Worm (Caenorhabditis elegans) whole organism, mixed stage, embryonic: ENCODE results near the gene acl-3.

Source experiments
- M03D4.4 ChIP-seq: sonication (generic microtip); optimal IDR thresholded peaks from 2 replicates; lab custom pipeline; 2017; ENCODE audit warnings: mild to moderate bottlenecking, missing genetic modification characterization, missing compliant biosample characterization
- blmp-1 ChIP-seq: fragments of 150-350 bp; optimal IDR thresholded peaks from 2 replicates; lab custom pipeline; 2014; ENCODE audit warnings: missing biosample characterization, missing genetic modification characterization
- ceh-39 ChIP-seq: fragments of 150-350 bp; optimal IDR thresholded peaks from 2 replicates; lab custom pipeline; 2014; ENCODE audit warnings: missing biosample characterization, missing genetic modification characterization
- ceh-43 ChIP-seq: fragments of 200-800 bp; sonication (Bioruptor generic); optimal IDR thresholded peaks from 2 replicates; lab custom pipeline; 2018; ENCODE audit warnings: mild to moderate bottlenecking, missing genetic modification characterization, moderate library complexity, missing compliant biosample characterization
- ceh-83 ChIP-seq: fragments of 200-800 bp; sonication (Bioruptor generic); optimal IDR thresholded peaks from 2 replicates; lab custom pipeline; 2018; ENCODE audit warnings: mild to moderate bottlenecking, missing genetic modification characterization, missing compliant biosample characterization
- ces-1 ChIP-seq: fragments of 150-350 bp; optimal IDR thresholded peaks from 2 replicates; lab custom pipeline; 2014; ENCODE audit warnings: missing biosample characterization, missing genetic modification reagents, missing genetic modification characterization
- cnd-1 ChIP-seq: fragments of 200-800 bp; sonication (Bioruptor generic); optimal IDR thresholded peaks from 2 replicates; lab custom pipeline; 2018; ENCODE audit warnings: mild to moderate bottlenecking, missing genetic modification characterization, missing compliant biosample characterization
- drap-1 ChIP-seq: fragments of 200-800 bp; sonication (Bioruptor generic); optimal IDR thresholded peaks from 3 replicates; lab custom pipeline; 2018; ENCODE audit warnings: mild to moderate bottlenecking, missing genetic modification characterization, missing compliant biosample characterization
- elt-1 ChIP-seq: sonication (generic microtip); optimal IDR thresholded peaks from 2 replicates; lab custom pipeline; 2017; ENCODE audit warnings: missing genetic modification characterization, mild to moderate bottlenecking, missing compliant biosample characterization, antibody characterized with exemption, moderate library complexity, borderline replicate concordance; ENCODE audit not compliant: insufficient read depth
- elt-3 ChIP-seq: fragments of 150-350 bp; optimal IDR thresholded peaks from 2 replicates; lab custom pipeline; 2014; ENCODE audit warnings: missing biosample characterization, missing genetic modification characterization
- flh-1 ChIP-seq: fragments of 200-800 bp; sonication (Bioruptor generic); optimal IDR thresholded peaks from 2 replicates; lab custom pipeline; 2018; ENCODE audit warnings: mild to moderate bottlenecking, missing genetic modification characterization, moderate library complexity, missing compliant biosample characterization
- ham-2 ChIP-seq: fragments of 200-800 bp; sonication (Bioruptor generic); optimal IDR thresholded peaks from 2 replicates; lab custom pipeline; 2018; ENCODE audit warnings: mild to moderate bottlenecking, missing genetic modification characterization, missing compliant biosample characterization
- hlh-1 ChIP-seq: fragments of 150-350 bp; optimal IDR thresholded peaks from 2 replicates; lab custom pipeline; 2014; ENCODE audit warnings: missing biosample characterization, missing genetic modification reagents, missing genetic modification characterization
- lin-13 ChIP-seq: fragments of 150-350 bp; optimal IDR thresholded peaks from 2 replicates; lab custom pipeline; 2014; ENCODE audit warnings: missing biosample characterization, missing genetic modification characterization
- lin-32 ChIP-seq: fragments of 200-800 bp; sonication (Bioruptor generic); optimal IDR thresholded peaks from 2 replicates; lab custom pipeline; 2018; ENCODE audit warnings: mild to moderate bottlenecking, missing genetic modification characterization, missing compliant biosample characterization
- lsy-2 ChIP-seq: fragments of 150-350 bp; optimal IDR thresholded peaks from 2 replicates; lab custom pipeline; 2014; ENCODE audit warnings: missing biosample characterization, missing genetic modification characterization
- mab-5 ChIP-seq: fragments of 150-350 bp; optimal IDR thresholded peaks from 2 replicates; lab custom pipeline; 2014; ENCODE audit warnings: missing biosample characterization, missing genetic modification characterization
- mep-1 ChIP-seq: fragments of 150-350 bp; optimal IDR thresholded peaks from 2 replicates; lab custom pipeline; 2017; ENCODE audit warnings: missing biosample characterization, missing genetic modification reagents, missing genetic modification characterization, inconsistent platforms
- mls-2 ChIP-seq: sonication (generic microtip); optimal IDR thresholded peaks from 2 replicates; lab custom pipeline; 2016; ENCODE audit warnings: mild to moderate bottlenecking, missing genetic modification characterization, moderate library complexity, missing compliant biosample characterization
- nhr-12 ChIP-seq: fragments of 150-350 bp; optimal IDR thresholded peaks from 2 replicates; lab custom pipeline; 2014; ENCODE audit warnings: missing biosample characterization, missing genetic modification characterization
- nhr-2 ChIP-seq: fragments of 150-350 bp; optimal IDR thresholded peaks from 2 replicates; lab custom pipeline; 2014; ENCODE audit warnings: missing biosample characterization, missing genetic modification characterization
- nhr-237 ChIP-seq: fragments of 150-350 bp; optimal IDR thresholded peaks from 2 replicates; lab custom pipeline; 2014; ENCODE audit warnings: missing biosample characterization, missing genetic modification characterization
- nhr-28 ChIP-seq: fragments of 150-350 bp; optimal IDR thresholded peaks from 2 replicates; lab custom pipeline; 2014; ENCODE audit warnings: missing biosample characterization, missing genetic modification characterization
- nhr-76 ChIP-seq: sonication (generic microtip); optimal IDR thresholded peaks from 2 replicates; lab custom pipeline; 2017; ENCODE audit warnings: missing biosample characterization, missing genetic modification characterization
- pha-4 ChIP-seq: fragments of 150-350 bp; optimal IDR thresholded peaks from 2 replicates; lab custom pipeline; 2018; ENCODE audit warnings: missing biosample characterization, missing genetic modification reagents, missing genetic modification characterization
- sem-2 ChIP-seq: fragments of 200-800 bp; sonication (Bioruptor generic); optimal IDR thresholded peaks from 2 replicates; lab custom pipeline; 2018; ENCODE audit warnings: mild to moderate bottlenecking, missing genetic modification characterization, missing compliant biosample characterization
- snpc-4 ChIP-seq: fragments of 150-350 bp; optimal IDR thresholded peaks from 2 replicates; lab custom pipeline; 2014; ENCODE audit warnings: missing biosample characterization, missing genetic modification characterization
- sptf-1 ChIP-seq: sonication (generic microtip); optimal IDR thresholded peaks from 2 replicates; lab custom pipeline; 2017; ENCODE audit warnings: mild to moderate bottlenecking, missing genetic modification characterization, moderate library complexity, missing compliant biosample characterization
- tbx-8 ChIP-seq: fragments of 200-800 bp; sonication (Bioruptor generic); optimal IDR thresholded peaks from 2 replicates; lab custom pipeline; 2018; ENCODE audit warnings: mild to moderate bottlenecking, missing genetic modification characterization, moderate library complexity, missing compliant biosample characterization
- unc-120 ChIP-seq: sonication (generic microtip); optimal IDR thresholded peaks from 2 replicates; lab custom pipeline; 2017; ENCODE audit warnings: missing genetic modification characterization, missing compliant biosample characterization; ENCODE audit not compliant: poor library complexity, severe bottlenecking
- unc-39 ChIP-seq: fragments of 150-350 bp; optimal IDR thresholded peaks from 2 replicates; lab custom pipeline; 2014; ENCODE audit warnings: missing biosample characterization, missing genetic modification characterization
- unc-62 ChIP-seq: fragments of 150-350 bp; optimal IDR thresholded peaks from 2 replicates; lab custom pipeline; 2014; ENCODE audit warnings: missing biosample characterization, missing genetic modification reagents, missing genetic modification characterization
- ztf-11 ChIP-seq: fragments of 150-350 bp; optimal IDR thresholded peaks from 2 replicates; lab custom pipeline; 2014; ENCODE audit warnings: missing biosample characterization, missing genetic modification characterization

Gene acl-3

DNA sequence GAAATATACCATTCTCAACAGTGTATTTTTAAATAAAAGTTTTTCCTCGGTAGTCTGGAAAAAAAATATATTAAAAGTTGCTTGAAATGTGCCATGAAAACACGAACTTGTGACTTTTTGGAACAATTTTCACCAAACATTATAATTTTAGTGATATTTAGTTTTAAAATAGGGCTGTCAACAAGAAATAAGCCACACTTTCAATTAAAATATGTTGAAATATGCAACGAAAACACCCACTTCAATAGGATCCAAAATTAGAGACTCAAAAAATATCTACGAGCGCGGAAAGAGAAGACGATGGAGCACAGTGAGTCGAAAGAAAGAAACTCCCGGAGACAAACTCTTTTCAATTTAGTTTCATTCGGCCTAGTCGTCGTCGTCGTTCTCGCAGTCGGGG, 41.7 kb upstream of the acl-3 start, which contains the start of gene ZK792.12:
Gene ZK792.12 (plus strand): TSS at position 301 of the 400 bp plus-strand sequence.
- TF ChIP-seq ham-2 (GFP tag; lab: Kevin White, UChicago) (no peak), ztf-11 (tag; lab: Kevin White, UChicago) (no peak), nhr-12 (no peak), lin-32 (GFP tag; lab: Kevin White, UChicago) (no peak), mep-1 (tag; lab: Kevin White, UChicago) (no peak), elt-3 (tag; lab: Kevin White, UChicago) (no peak), elt-1 (no peak), drap-1 (GFP tag; lab: Kevin White, UChicago) (no peak), hlh-1 (tag; lab: Kevin White, UChicago) (no peak), lsy-2 (no peak), cnd-1 (tag; lab: Kevin White, UChicago) (no peak), mab-5 (tag; lab: Kevin White, UChicago) (no peak), lin-13 (tag; lab: Kevin White, UChicago) (no peak), ceh-43 (GFP tag; lab: Kevin White, UChicago) (no peak), flh-1 (no peak), mls-2 (no peak)

DNA sequence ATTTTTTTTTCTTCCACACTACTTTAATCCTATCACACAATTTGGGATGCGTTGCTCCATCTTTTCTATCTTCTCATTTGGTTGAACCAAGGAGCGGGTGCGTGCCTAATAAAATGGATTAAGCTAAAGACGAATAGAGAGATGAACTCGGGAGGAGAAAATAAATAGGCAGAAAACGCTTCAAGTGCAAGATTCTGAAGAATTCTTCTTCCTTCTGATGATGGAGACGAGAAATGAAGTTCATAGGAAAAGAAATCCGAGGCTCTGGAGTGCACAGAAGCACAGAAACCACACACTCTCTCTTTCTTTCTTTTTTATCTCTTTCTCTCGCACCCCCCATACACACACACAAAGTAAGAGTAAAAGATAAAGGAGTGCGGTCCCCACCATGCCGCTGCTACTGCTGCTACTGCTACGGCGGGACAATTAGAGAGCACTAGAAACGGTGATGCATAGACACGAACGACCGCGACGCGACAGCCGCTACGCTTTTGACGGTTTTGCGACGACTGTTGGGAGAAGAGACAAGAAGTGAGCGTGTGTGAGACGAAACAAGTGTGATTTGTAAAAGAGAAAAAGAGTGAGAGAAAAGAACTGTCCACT, 40.3 kb upstream of the acl-3 start:
- TF ChIP-seq ces-1 (GFP tag; lab: Kevin White, UChicago) (peak; percentile 99), ceh-83 (GFP tag; lab: Kevin White, UChicago) (no peak), drap-1 (GFP tag; lab: Kevin White, UChicago) (peak; percentile 44), unc-120 (tag; lab: Kevin White, UChicago) (peak; percentile 88), unc-39 (tag; lab: Kevin White, UChicago) (no peak), ceh-39 (tag; lab: Kevin White, UChicago) (peak; percentile 46), hlh-1 (tag; lab: Kevin White, UChicago) (peak; percentile 73), nhr-76 (no peak), pha-4 (peak; percentile 49), ceh-43 (GFP tag; lab: Kevin White, UChicago) (peak; percentile 18), elt-3 (tag; lab: Kevin White, UChicago) (no peak), lin-32 (GFP tag; lab: Kevin White, UChicago) (no peak), lsy-2 (peak; percentile 23), sem-2 (GFP tag; lab: Kevin White, UChicago) (no peak), mls-2 (peak; percentile 60), ham-2 (GFP tag; lab: Kevin White, UChicago) (peak; percentile 97), mep-1 (tag; lab: Kevin White, UChicago) (peak; percentile 67), blmp-1 (peak; percentile 36), nhr-28 (tag; lab: Kevin White, UChicago) (no peak), nhr-2 (peak; percentile 1), tbx-8 (GFP tag; lab: Kevin White, UChicago) (peak; percentile 39), unc-62 (GFP tag; lab: Kevin White, UChicago) (peak; percentile 81), sptf-1 (peak; percentile 28), M03D4.4 (tag; lab: Kevin White, UChicago) (peak; percentile 64), nhr-237 (tag; lab: Kevin White, UChicago) (peak; percentile 70), cnd-1 (tag; lab: Kevin White, UChicago) (peak; percentile 72)

DNA sequence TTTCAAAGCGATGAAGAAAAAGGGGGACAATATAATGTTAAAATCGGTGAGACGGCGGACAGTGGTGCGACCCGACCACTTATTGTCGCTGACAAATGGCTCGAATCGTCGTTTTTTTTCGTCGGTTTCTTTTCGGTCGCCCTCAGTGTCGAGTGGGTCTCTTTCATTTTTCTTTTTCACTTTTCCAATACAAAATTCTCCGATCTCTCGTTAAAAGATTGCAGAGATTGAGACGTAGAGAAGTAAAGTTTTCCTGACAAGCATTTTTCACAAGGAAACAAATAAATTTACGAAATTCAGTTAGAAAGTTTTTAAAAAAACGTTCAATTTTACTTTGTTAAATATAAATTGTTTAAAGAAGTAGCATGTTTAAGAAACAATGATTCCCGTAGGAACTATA, 39.7 kb upstream of the acl-3 start:
- TF ChIP-seq hlh-1 (tag; lab: Kevin White, UChicago) (no peak), sem-2 (GFP tag; lab: Kevin White, UChicago) (no peak), ztf-11 (tag; lab: Kevin White, UChicago) (no peak), blmp-1 (no peak), elt-1 (no peak), nhr-2 (no peak), ceh-83 (GFP tag; lab: Kevin White, UChicago) (no peak), sptf-1 (no peak), unc-62 (GFP tag; lab: Kevin White, UChicago) (no peak), snpc-4 (no peak), mab-5 (tag; lab: Kevin White, UChicago) (no peak)
- TF ChIP-seq, all 35 proteins: peak for 0

DNA sequence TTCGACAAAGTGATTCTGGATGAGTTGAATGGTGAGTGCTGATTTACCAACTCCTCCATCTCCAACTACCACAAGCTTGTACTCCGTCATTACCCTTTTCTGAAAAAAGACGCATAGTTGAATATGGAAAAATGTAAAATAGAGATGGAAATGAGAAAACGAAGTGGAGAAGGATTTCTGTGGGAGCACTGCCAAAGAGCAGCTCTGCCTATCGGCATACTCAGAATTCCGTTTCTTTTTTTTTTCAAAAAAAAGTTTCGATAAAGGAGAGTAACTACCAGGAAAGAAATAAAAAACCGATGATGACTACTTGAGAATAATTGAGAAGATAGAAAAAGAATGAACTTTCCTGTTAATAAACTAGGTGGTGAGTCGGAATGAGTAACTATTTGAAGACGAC, 39.2 kb upstream of the acl-3 start, which contains the start of gene let-60:
Gene let-60 (minus strand): TSS at position 101 of the 400 bp plus-strand sequence.
- TF ChIP-seq lin-13 (tag; lab: Kevin White, UChicago) (no peak), ceh-83 (GFP tag; lab: Kevin White, UChicago) (no peak), nhr-76 (no peak), ces-1 (GFP tag; lab: Kevin White, UChicago) (no peak), ztf-11 (tag; lab: Kevin White, UChicago) (no peak), unc-39 (tag; lab: Kevin White, UChicago) (no peak)
